Worm (Caenorhabditis elegans): ENCODE data around the gene F07F6.7.
A peak's percentile ranks its signal among the peaks of the same experiment; 100 is the strongest.

Gene F07F6.7

ce11 chrII:5395594-5395993, 28.1 kb downstream of the F07F6.7 start, which contains the start of gene pink-1:
Gene pink-1, minus strand, starts transcription at chrII:5395694.
- TF ChIP-seq lin-38 (GFP tag; IDR thresholded peaks at IDR 0.05) (0 out of 2 replicates have a peak, but pooled peaks have one; percentile 17), spr-1 (tag; optimal IDR thresholded peaks at IDR 0.05) (no peak)

- TF ChIP-seq aha-1 (tag) (peak; percentile 11), D1046.2 (GFP tag; IDR thresholded peaks at IDR 0.05) (no peak)
Measured at ce11 chrII:5393090-5393489, 30.6 kb downstream of the F07F6.7 start, which contains the start of gene brap-2. Gene brap-2, minus strand, starts transcription at chrII:5393190.

- TF ChIP-seq hlh-11 (tag; optimal IDR thresholded peaks at IDR 0.05): no peak
- TF ChIP-seq dpl-1 (GFP tag; optimal IDR thresholded peaks at IDR 0.05): peak; percentile 55
Measured at ce11 chrII:5391447-5391846, 32.2 kb downstream of the F07F6.7 start.

- TF ChIP-seq set-16 (GFP tag; IDR thresholded peaks at IDR 0.05) (no peak), daf-16 (GFP tag; optimal IDR thresholded peaks at IDR 0.05) (no peak), daf-16 (tag; optimal IDR thresholded peaks at IDR 0.05) (peak; percentile 47), T20F7.1 (GFP tag; optimal IDR thresholded peaks at IDR 0.05) (peak; percentile 83), ceh-20 (GFP tag; IDR thresholded peaks at IDR 0.05) (peak; percentile 58; the same call in 1 of the 2 replicates), attf-4 (tag; optimal IDR thresholded peaks at IDR 0.05) (no peak), ama-1 (optimal IDR thresholded peaks at IDR 0.05) (peak; percentile 55), pha-4 (GFP tag; IDR thresholded peaks at IDR 0.05) (no peak; the same call in 1 of the 2 replicates), pha-4 (tag; optimal IDR thresholded peaks at IDR 0.05) (peak; percentile 64), ceh-28 (tag; optimal IDR thresholded peaks at IDR 0.05) (no peak), zip-11 (GFP tag; IDR thresholded peaks at IDR 0.05) (no peak), dve-1 (tag; optimal IDR thresholded peaks at IDR 0.05; ENCODE audit: insufficient read depth) (peak; percentile 85), lin-13 (GFP tag; optimal IDR thresholded peaks at IDR 0.05) (peak; percentile 64), lsy-2 (tag; optimal IDR thresholded peaks at IDR 0.05) (peak; percentile 73 to 94), hlh-11 (tag; optimal IDR thresholded peaks at IDR 0.05) (peak; percentile 72), daf-8 (GFP tag; IDR thresholded peaks at IDR 0.05) (no peak), lin-1 (GFP tag; IDR thresholded peaks at IDR 0.05) (no peak), R02D3.7 (tag; optimal IDR thresholded peaks at IDR 0.05) (no peak), jun-1 (tag; optimal IDR thresholded peaks at IDR 0.05) (peak; percentile 26), aha-1 (tag) (peak; percentile 42), madf-9 (GFP tag; conservative IDR thresholded peaks at IDR 0.05) (peak; percentile 35; the same call in 1 of the 2 replicates), lin-39 (tag; optimal IDR thresholded peaks at IDR 0.05) (no peak), Y75B8A.6 (GFP tag; IDR thresholded peaks at IDR 0.05) (no peak), ZK546.5 (tag; optimal IDR thresholded peaks at IDR 0.05) (no peak), pqm-1 (tag; optimal IDR thresholded peaks at IDR 0.05) (no peak), F44E2.7 (GFP tag; IDR thresholded peaks at IDR 0.05) (no peak), duxl-1 (tag; optimal IDR thresholded peaks at IDR 0.05; ENCODE audit: poor library complexity) (peak; percentile 51), nhr-76 (tag; optimal IDR thresholded peaks at IDR 0.05) (no peak), unc-62 (GFP tag; optimal IDR thresholded peaks at IDR 0.05 in 1 of 2) (peak in 1 of 2 experiments; percentile 89), unc-62 (tag; optimal IDR thresholded peaks at IDR 0.05) (no peak), zip-2 (tag; optimal IDR thresholded peaks at IDR 0.05) (no peak), F49E8.2 (tag; optimal IDR thresholded peaks at IDR 0.05; ENCODE audit: borderline replicate concordance) (no peak), hlh-30 (tag; optimal IDR thresholded peaks at IDR 0.05; ENCODE audit: insufficient read depth) (peak; percentile 66), mep-1 (tag; optimal IDR thresholded peaks at IDR 0.05) (peak; percentile 86), F26F4.8 (GFP tag; conservative IDR thresholded peaks at IDR 0.05) (no peak), dmd-8 (GFP tag; IDR thresholded peaks at IDR 0.05) (no peak), mxl-2 (GFP tag; conservative IDR thresholded peaks at IDR 0.05) (no peak), egl-27 (tag; optimal IDR thresholded peaks at IDR 0.05) (no peak), skn-1 (tag; optimal IDR thresholded peaks at IDR 0.05) (no peak), rbr-2 (tag; optimal IDR thresholded peaks at IDR 0.05) (peak; percentile 75), ctbp-1 (GFP tag; IDR thresholded peaks at IDR 0.05) (0 out of 2 replicates have a peak, but pooled peaks have one; percentile 23), nhr-77 (tag; optimal IDR thresholded peaks at IDR 0.05) (peak; percentile 88)
Measured at ce11 chrII:5389831-5390323, 33.8 kb downstream of the F07F6.7 start, which contains the start of gene ndx-6. Gene ndx-6, minus strand, starts transcription at chrII:5389881.

Measured in whole organism, L4 larva.